Fruit fly (Drosophila melanogaster): ENCODE measurements around the gene CG6696.

Gene CG6696

dm6 chrX:18695603-18696002, 33.6 kb upstream of the CG6696 start:
- no peak for TF ChIP-seq CG15710 (tag; optimal IDR thresholded peaks at IDR 0.05)
- TF ChIP-seq EcR (GFP tag; optimal IDR thresholded peaks at IDR 0.05): peak; percentile 98

DNA sequence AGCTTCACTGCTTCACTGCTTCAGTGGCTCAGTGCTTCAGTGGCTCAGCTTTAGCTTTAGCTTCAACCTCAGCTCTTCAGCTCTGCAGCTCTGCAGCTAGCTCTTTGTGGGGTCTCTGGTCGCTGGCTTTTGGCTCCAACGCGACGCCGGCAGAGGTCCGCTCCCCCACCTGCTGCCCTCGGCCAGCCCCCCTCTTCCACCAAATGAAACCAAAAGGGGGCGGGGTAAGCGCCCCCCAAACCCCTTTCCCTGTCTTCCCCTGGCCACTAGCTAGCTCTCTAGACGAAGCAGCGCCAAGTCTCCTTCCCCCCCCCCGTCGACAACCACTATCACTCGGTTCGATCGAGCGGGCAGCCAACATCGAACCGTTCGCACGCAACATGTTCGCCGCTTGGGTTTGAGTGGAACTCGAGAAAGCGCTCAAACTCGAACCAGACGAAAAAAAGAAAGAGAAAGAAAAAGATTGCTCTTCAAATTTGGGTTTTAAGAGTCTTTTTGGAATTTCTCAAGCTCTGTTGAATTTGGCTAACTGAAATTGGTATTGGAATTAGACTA, 31.1 kb upstream of the CG6696 start, which contains the start of gene Cyp18a1:
Cyp18a1 (minus strand) TSS at position 95 of the 555 bp plus-strand sequence.
- TF ChIP-seq CG17806 (tag; optimal IDR thresholded peaks at IDR 0.05) (no peak), Pif1A (GFP tag; optimal IDR thresholded peaks at IDR 0.05) (no peak), EcR (GFP tag; optimal IDR thresholded peaks at IDR 0.05) (peak; percentile 67), Pif1B (GFP tag; optimal IDR thresholded peaks at IDR 0.05) (no peak), CG15710 (tag; optimal IDR thresholded peaks at IDR 0.05) (no peak), CG34367 (tag; optimal IDR thresholded peaks at IDR 0.05) (no peak), CG4496 (GFP tag; IDR thresholded peaks at IDR 0.05) (no peak), CG8301 (tag; optimal IDR thresholded peaks at IDR 0.05) (no peak), CG8159 (tag; optimal IDR thresholded peaks at IDR 0.05) (no peak), CG32121 (GFP tag; IDR thresholded peaks at IDR 0.05) (0 out of 2 replicates have a peak, but pooled peaks have one; percentile 18), fd96Ca (GFP tag; IDR thresholded peaks at IDR 0.05) (no peak), CG10348 (GFP tag; IDR thresholded peaks at IDR 0.05) (no peak), CG13204 (GFP tag; optimal IDR thresholded peaks at IDR 0.05) (peak; percentile 76), Ets98B (GFP tag; IDR thresholded peaks at IDR 0.05) (no peak), D1 (tag; optimal IDR thresholded peaks at IDR 0.05) (no peak), CG12605 (GFP tag; IDR thresholded peaks at IDR 0.05) (no peak), gl (tag; optimal IDR thresholded peaks at IDR 0.05) (no peak), CG14655 (GFP tag; optimal IDR thresholded peaks at IDR 0.05) (no peak), CG9948 (tag; optimal IDR thresholded peaks at IDR 0.05) (no peak), Snoo (tag; optimal IDR thresholded peaks at IDR 0.05) (no peak)

- TF ChIP-seq EcR (GFP tag; optimal IDR thresholded peaks at IDR 0.05) (peak; percentile 20), gl (tag; optimal IDR thresholded peaks at IDR 0.05) (no peak), Pif1B (GFP tag; optimal IDR thresholded peaks at IDR 0.05) (no peak)
Observed at dm6 chrX:18685726-18686125, 23.8 kb upstream of the CG6696 start, which contains the start of gene phtm. Gene phtm, plus strand, starts transcription at chrX:18685766.

dm6 chrX:18684928-18685327, 23.0 kb upstream of the CG6696 start:
- TF ChIP-seq CG4496 (GFP tag; IDR thresholded peaks at IDR 0.05) (no peak), CG14655 (GFP tag; optimal IDR thresholded peaks at IDR 0.05) (no peak), CG12605 (GFP tag; IDR thresholded peaks at IDR 0.05) (no peak), CG17806 (tag; optimal IDR thresholded peaks at IDR 0.05) (no peak), D1 (tag; optimal IDR thresholded peaks at IDR 0.05) (no peak), rn (GFP tag; IDR thresholded peaks at IDR 0.05) (no peak), CG9948 (tag; optimal IDR thresholded peaks at IDR 0.05) (no peak), CG13204 (GFP tag; optimal IDR thresholded peaks at IDR 0.05) (no peak), CG15710 (tag; optimal IDR thresholded peaks at IDR 0.05) (no peak), CG32121 (GFP tag; IDR thresholded peaks at IDR 0.05) (no peak), EcR (GFP tag; optimal IDR thresholded peaks at IDR 0.05) (no peak), CG34367 (tag; optimal IDR thresholded peaks at IDR 0.05) (no peak), CG10348 (GFP tag; IDR thresholded peaks at IDR 0.05) (no peak), Pif1B (GFP tag; optimal IDR thresholded peaks at IDR 0.05) (no peak), CG8301 (tag; optimal IDR thresholded peaks at IDR 0.05) (no peak), gl (tag; optimal IDR thresholded peaks at IDR 0.05) (no peak), Pif1A (GFP tag; optimal IDR thresholded peaks at IDR 0.05) (no peak), fd96Ca (GFP tag; IDR thresholded peaks at IDR 0.05) (no peak), Ets98B (GFP tag; IDR thresholded peaks at IDR 0.05) (no peak)

DNA sequence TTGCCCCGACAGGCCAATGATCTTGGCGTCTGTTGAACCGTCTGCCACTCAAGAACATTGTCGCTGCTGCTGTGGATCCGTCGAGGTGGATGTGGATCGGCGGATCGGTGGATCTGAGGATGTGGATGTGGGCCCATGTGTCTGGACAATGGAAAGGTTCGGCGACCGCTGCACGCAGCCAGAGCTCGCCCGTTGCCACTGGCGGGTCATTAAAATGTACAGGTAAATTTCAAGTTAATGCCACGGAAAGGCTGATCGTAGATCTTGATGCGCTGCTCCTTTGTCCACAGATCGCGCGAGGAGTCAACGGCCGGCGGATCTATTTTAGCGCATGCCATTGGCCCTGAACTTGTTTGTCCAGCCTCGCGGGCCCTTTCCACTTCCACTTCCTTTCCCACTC, 22.6 kb upstream of the CG6696 start:
- TF ChIP-seq CG10348 (GFP tag; IDR thresholded peaks at IDR 0.05): no peak
- TF ChIP-seq CG13204 (GFP tag; optimal IDR thresholded peaks at IDR 0.05): peak; percentile 46
- TF ChIP-seq CG8301 (tag; optimal IDR thresholded peaks at IDR 0.05): no peak
- peak; percentile 99 for TF ChIP-seq EcR (GFP tag; optimal IDR thresholded peaks at IDR 0.05)

dm6 chrX:18682815-18683214, 20.9 kb upstream of the CG6696 start:
- no peak for TF ChIP-seq CG13204 (GFP tag; optimal IDR thresholded peaks at IDR 0.05)
- no peak for TF ChIP-seq CG32121 (GFP tag; IDR thresholded peaks at IDR 0.05)
- TF ChIP-seq rn (GFP tag; IDR thresholded peaks at IDR 0.05): no peak

DNA sequence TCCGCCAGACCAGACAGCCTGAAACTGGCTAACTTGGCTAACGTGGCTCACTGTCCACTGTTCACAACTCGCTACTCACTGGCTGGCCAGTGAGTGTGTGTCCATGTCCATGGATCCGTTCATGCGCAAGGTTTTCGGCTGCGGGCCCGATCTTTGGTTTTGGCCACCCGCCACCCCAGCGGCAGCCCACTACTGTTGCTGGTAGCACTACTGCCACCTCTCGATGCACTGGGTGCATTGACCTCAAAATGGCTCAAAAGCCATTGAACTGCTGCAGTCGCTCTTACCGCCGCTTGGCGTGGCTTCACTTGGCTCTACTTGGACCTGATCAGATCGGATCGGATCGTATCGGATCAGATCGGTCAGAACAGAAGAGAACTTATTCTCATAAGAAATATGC, 19.5 kb upstream of the CG6696 start:
- TF ChIP-seq EcR (GFP tag; optimal IDR thresholded peaks at IDR 0.05) (peak; percentile 84), CG10348 (GFP tag; IDR thresholded peaks at IDR 0.05) (no peak), rn (GFP tag; IDR thresholded peaks at IDR 0.05) (no peak), CG17806 (tag; optimal IDR thresholded peaks at IDR 0.05) (no peak), CG32121 (GFP tag; IDR thresholded peaks at IDR 0.05) (no peak)

dm6 chrX:18678876-18679275, 16.9 kb upstream of the CG6696 start:
- TF ChIP-seq CG12605 (GFP tag; IDR thresholded peaks at IDR 0.05) (peak; percentile 41; the same call in 1 of the 2 replicates), CG34367 (tag; optimal IDR thresholded peaks at IDR 0.05) (no peak), fd96Ca (GFP tag; IDR thresholded peaks at IDR 0.05) (peak; percentile 79), CG10348 (GFP tag; IDR thresholded peaks at IDR 0.05) (0 out of 2 replicates have a peak, but pooled peaks have one; percentile 31), CG13204 (GFP tag; optimal IDR thresholded peaks at IDR 0.05) (no peak), Ets98B (GFP tag; IDR thresholded peaks at IDR 0.05) (peak; percentile 52), CG32121 (GFP tag; IDR thresholded peaks at IDR 0.05) (peak; percentile 53; the same call in 1 of the 2 replicates), CG4496 (GFP tag; IDR thresholded peaks at IDR 0.05) (peak; percentile 75; the same call in 2 of the 3 replicates), D1 (tag; optimal IDR thresholded peaks at IDR 0.05) (no peak), gl (tag; optimal IDR thresholded peaks at IDR 0.05) (no peak), Pif1A (GFP tag; optimal IDR thresholded peaks at IDR 0.05) (peak; percentile 7), Pif1B (GFP tag; optimal IDR thresholded peaks at IDR 0.05) (peak; percentile 14), EcR (GFP tag; optimal IDR thresholded peaks at IDR 0.05) (no peak), rn (GFP tag; IDR thresholded peaks at IDR 0.05) (no peak), CG17806 (tag; optimal IDR thresholded peaks at IDR 0.05) (no peak), CG9948 (tag; optimal IDR thresholded peaks at IDR 0.05) (peak; percentile 25), Snoo (tag; optimal IDR thresholded peaks at IDR 0.05) (no peak), CG14655 (GFP tag; optimal IDR thresholded peaks at IDR 0.05) (peak; percentile 43), CG8159 (tag; optimal IDR thresholded peaks at IDR 0.05) (no peak), CG8301 (tag; optimal IDR thresholded peaks at IDR 0.05) (peak; percentile 29), CG15710 (tag; optimal IDR thresholded peaks at IDR 0.05) (no peak)

All from whole organism, pupa.